Worm (Caenorhabditis elegans) whole organism, L2 larva: ENCODE results near the gene nlp-11.

Experiments
- C34F6.9 ChIP-seq: fragments of 150-350 bp; optimal IDR thresholded peaks from 2 replicates; lab custom pipeline; 2014; ENCODE audit warnings: missing biosample characterization, missing genetic modification characterization
- F13H6.1 ChIP-seq: sonication (generic microtip); optimal IDR thresholded peaks from 2 replicates; lab custom pipeline; 2016; ENCODE audit warnings: missing genetic modification characterization, missing compliant biosample characterization
- R02D3.7 ChIP-seq: fragments of 150-350 bp; optimal IDR thresholded peaks from 2 replicates; lab custom pipeline; 2014; ENCODE audit warnings: missing biosample characterization, missing genetic modification characterization
- aly-2 ChIP-seq: fragments of 150-350 bp; optimal IDR thresholded peaks from 2 replicates; lab custom pipeline; 2014; ENCODE audit warnings: missing biosample characterization, missing genetic modification characterization
- ama-1 ChIP-seq: fragments of 150-350 bp; optimal IDR thresholded peaks from 2 replicates; lab custom pipeline; 2018; ENCODE audit warnings: inconsistent platforms
- blmp-1 ChIP-seq: sonication (generic microtip); optimal IDR thresholded peaks from 2 replicates; lab custom pipeline; 2017; ENCODE audit warnings: missing genetic modification characterization, mild to moderate bottlenecking, missing compliant biosample characterization, antibody characterized with exemption, moderate library complexity; ENCODE audit not compliant: insufficient read depth
- ceh-16 ChIP-seq: fragments of 150-350 bp; optimal IDR thresholded peaks from 2 replicates; lab custom pipeline; 2014; ENCODE audit warnings: missing biosample characterization, missing genetic modification characterization
- ceh-82 ChIP-seq: fragments of 150-350 bp; optimal IDR thresholded peaks from 2 replicates; lab custom pipeline; 2014; ENCODE audit warnings: missing biosample characterization, missing genetic modification characterization
- crh-2 ChIP-seq: sonication (generic microtip); optimal IDR thresholded peaks from 2 replicates; lab custom pipeline; 2017; ENCODE audit warnings: missing biosample characterization, missing genetic modification characterization
- dmd-4 ChIP-seq: sonication (generic microtip); optimal IDR thresholded peaks from 2 replicates; lab custom pipeline; 2017; ENCODE audit warnings: missing biosample characterization, missing genetic modification characterization
- egl-27 ChIP-seq: sonication (generic microtip); optimal IDR thresholded peaks from 3 replicates; lab custom pipeline; 2017; ENCODE audit warnings: missing biosample characterization, missing genetic modification reagents, missing genetic modification characterization
- elt-3 ChIP-seq: sonication (generic microtip); optimal IDR thresholded peaks from 2 replicates; lab custom pipeline; 2017; ENCODE audit warnings: missing biosample characterization, missing genetic modification characterization
- fos-1 ChIP-seq: fragments of 150-350 bp; optimal IDR thresholded peaks from 2 replicates; lab custom pipeline; 2014; ENCODE audit warnings: missing biosample characterization, missing genetic modification characterization
- gmeb-1 ChIP-seq: fragments of 150-350 bp; optimal IDR thresholded peaks from 2 replicates; lab custom pipeline; 2014; ENCODE audit warnings: missing biosample characterization, missing genetic modification characterization
- lin-11 ChIP-seq: fragments of 150-350 bp; sonication (generic microtip); optimal IDR thresholded peaks from 2 replicates; lab custom pipeline; 2014; ENCODE audit warnings: missing biosample characterization, missing genetic modification characterization, inconsistent platforms, mixed read lengths
- lin-13 ChIP-seq: fragments of 150-350 bp; optimal IDR thresholded peaks from 2 replicates; lab custom pipeline; 2014; ENCODE audit warnings: missing biosample characterization, missing genetic modification reagents, missing genetic modification characterization
- lin-39 ChIP-seq: fragments of 150-350 bp; optimal IDR thresholded peaks from 2 replicates; lab custom pipeline; 2014; ENCODE audit warnings: missing biosample characterization, missing genetic modification reagents, missing genetic modification characterization
- lsy-2 ChIP-seq, 2 experiments: fragments of 150-350 bp in 1 of 2; sonication (generic microtip) in 1 of 2; optimal IDR thresholded peaks; 2 replicates each; lab custom pipeline; 2014 to 2017; ENCODE audit warnings: missing biosample characterization in 2 of 2, missing genetic modification characterization in 2 of 2
- mab-5 ChIP-seq: fragments of 150-350 bp; optimal IDR thresholded peaks from 2 replicates; lab custom pipeline; 2014; ENCODE audit warnings: missing biosample characterization, missing genetic modification characterization
- mbf-1 ChIP-seq: sonication (generic microtip); optimal IDR thresholded peaks from 2 replicates; lab custom pipeline; 2017; ENCODE audit warnings: missing biosample characterization, missing genetic modification characterization
- mdl-1 ChIP-seq, 2 experiments: fragments of 150-350 bp in 1 of 2; sonication (generic microtip) in 1 of 2; optimal IDR thresholded peaks; 2 replicates each; lab custom pipeline; 2017; ENCODE audit warnings: missing biosample characterization in 2 of 2, missing genetic modification characterization in 2 of 2
- nhr-10 ChIP-seq: sonication (generic microtip); optimal IDR thresholded peaks from 2 replicates; lab custom pipeline; 2017; ENCODE audit warnings: missing biosample characterization, missing genetic modification characterization
- nhr-11 ChIP-seq: fragments of 150-350 bp; optimal IDR thresholded peaks from 2 replicates; lab custom pipeline; 2014; ENCODE audit warnings: missing biosample characterization, missing genetic modification characterization
- nhr-12 ChIP-seq: fragments of 150-350 bp; optimal IDR thresholded peaks from 2 replicates; lab custom pipeline; 2014; ENCODE audit warnings: missing biosample characterization, missing genetic modification characterization
- nhr-129 ChIP-seq: fragments of 150-350 bp; optimal IDR thresholded peaks from 2 replicates; lab custom pipeline; 2014; ENCODE audit warnings: missing biosample characterization, missing genetic modification characterization
- nhr-21 ChIP-seq: fragments of 150-350 bp; optimal IDR thresholded peaks from 2 replicates; lab custom pipeline; 2014; ENCODE audit warnings: missing biosample characterization, missing genetic modification characterization
- nhr-237 ChIP-seq: fragments of 150-350 bp; optimal IDR thresholded peaks from 2 replicates; lab custom pipeline; 2014; ENCODE audit warnings: missing biosample characterization, missing genetic modification characterization
- nhr-6 ChIP-seq: fragments of 150-350 bp; optimal IDR thresholded peaks from 2 replicates; lab custom pipeline; 2014; ENCODE audit warnings: missing biosample characterization, missing genetic modification characterization
- peb-1 ChIP-seq: fragments of 150-350 bp; optimal IDR thresholded peaks from 2 replicates; lab custom pipeline; 2014; ENCODE audit warnings: missing biosample characterization, missing genetic modification characterization
- sem-4 ChIP-seq: fragments of 150-350 bp; optimal IDR thresholded peaks from 2 replicates; lab custom pipeline; 2014; ENCODE audit warnings: missing biosample characterization, missing genetic modification reagents, missing genetic modification characterization
- skn-1 ChIP-seq: sonication (generic microtip); optimal IDR thresholded peaks from 2 replicates; lab custom pipeline; 2017; ENCODE audit warnings: missing biosample characterization, missing genetic modification characterization
- sma-9 ChIP-seq, 2 experiments: fragments of 150-350 bp in 1 of 2; sonication (generic microtip) in 1 of 2; optimal IDR thresholded peaks; 2 replicates each; lab custom pipeline; 2014 to 2016; ENCODE audit warnings: missing genetic modification characterization in 2 of 2, mild to moderate bottlenecking in 1 of 2, missing biosample characterization in 1 of 2, missing compliant biosample characterization in 1 of 2, missing genetic modification reagents in 1 of 2, moderate library complexity in 1 of 2
- snpc-4 ChIP-seq: fragments of 150-350 bp; optimal IDR thresholded peaks from 2 replicates; lab custom pipeline; 2014; ENCODE audit warnings: missing biosample characterization, missing genetic modification characterization
- unc-39 ChIP-seq: fragments of 150-350 bp; optimal IDR thresholded peaks from 2 replicates; lab custom pipeline; 2014; ENCODE audit warnings: missing biosample characterization, missing genetic modification characterization
- unc-55 ChIP-seq: fragments of 150-350 bp; sonication (generic microtip); optimal IDR thresholded peaks from 3 replicates; lab custom pipeline; 2014; ENCODE audit warnings: missing biosample characterization, missing genetic modification reagents, missing genetic modification characterization
- unc-62 ChIP-seq: fragments of 150-350 bp; optimal IDR thresholded peaks from 2 replicates; lab custom pipeline; 2014; ENCODE audit warnings: missing biosample characterization, missing genetic modification reagents, missing genetic modification characterization
- zag-1 ChIP-seq: fragments of 150-350 bp; optimal IDR thresholded peaks from 2 replicates; lab custom pipeline; 2014; ENCODE audit warnings: missing biosample characterization, missing genetic modification characterization
- ztf-1 ChIP-seq: fragments of 200-800 bp; sonication (Bioruptor generic); conservative IDR thresholded peaks from 2 replicates; pipeline ENCODE4 v1.3.6; 2022; ENCODE audit warnings: missing genetic modification characterization, missing compliant biosample characterization
- ztf-11 ChIP-seq: sonication (generic microtip); optimal IDR thresholded peaks from 2 replicates; lab custom pipeline; 2017; ENCODE audit warnings: missing biosample characterization, missing genetic modification characterization

The nlp-11 gene

DNA sequence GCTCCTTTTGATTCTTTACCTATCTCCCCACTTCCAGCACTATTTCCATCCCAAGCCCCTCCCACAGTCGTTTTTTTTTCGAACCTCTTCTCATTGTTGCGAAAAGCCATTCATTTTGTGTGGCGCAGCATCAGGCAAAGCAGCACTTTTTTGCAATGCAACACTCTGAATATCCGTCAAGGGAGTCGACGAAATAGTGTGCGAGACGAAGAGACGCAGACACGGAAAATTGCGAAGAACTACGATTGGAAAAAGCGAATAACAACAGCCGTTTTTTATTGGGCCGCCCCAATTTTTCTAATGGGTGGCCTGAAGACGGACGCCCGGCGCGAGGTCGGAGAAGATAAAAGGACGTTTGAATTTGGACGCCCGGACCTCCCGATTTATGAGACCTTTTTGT lies 38.1 kb upstream of the nlp-11 start:
- TF ChIP-seq ztf-1 (GFP tag; lab: Robert Waterston, UW), result no peak
- no peak for TF ChIP-seq gmeb-1 (tag; lab: Kevin White, UChicago)
- no peak for TF ChIP-seq aly-2 (tag; lab: Kevin White, UChicago)
- no peak for TF ChIP-seq ceh-16 (tag; lab: Kevin White, UChicago)
- TF ChIP-seq nhr-10, result no peak
- no peak for TF ChIP-seq nhr-21 (tag; lab: Kevin White, UChicago)
- TF ChIP-seq sem-4, result no peak
- TF ChIP-seq R02D3.7 (tag; lab: Kevin White, UChicago), result no peak
- TF ChIP-seq ceh-82 (tag; lab: Kevin White, UChicago), result no peak
- no peak for TF ChIP-seq unc-55 (GFP tag; lab: Kevin White, UChicago)
- no peak for TF ChIP-seq elt-3 (tag; lab: Kevin White, UChicago)
- TF ChIP-seq mab-5 (tag; lab: Kevin White, UChicago), result no peak
- TF ChIP-seq mdl-1 (tag; optimal IDR thresholded peaks at IDR 0.05; lab: Kevin White, UChicago), result no peak
- no peak for TF ChIP-seq nhr-237
- TF ChIP-seq unc-62 (GFP tag; lab: Kevin White, UChicago), result no peak
- TF ChIP-seq zag-1 (tag; lab: Kevin White, UChicago), result no peak
- no peak for TF ChIP-seq nhr-11 (tag; lab: Kevin White, UChicago)
- no peak for TF ChIP-seq F13H6.1 (tag; lab: Kevin White, UChicago)

DNA sequence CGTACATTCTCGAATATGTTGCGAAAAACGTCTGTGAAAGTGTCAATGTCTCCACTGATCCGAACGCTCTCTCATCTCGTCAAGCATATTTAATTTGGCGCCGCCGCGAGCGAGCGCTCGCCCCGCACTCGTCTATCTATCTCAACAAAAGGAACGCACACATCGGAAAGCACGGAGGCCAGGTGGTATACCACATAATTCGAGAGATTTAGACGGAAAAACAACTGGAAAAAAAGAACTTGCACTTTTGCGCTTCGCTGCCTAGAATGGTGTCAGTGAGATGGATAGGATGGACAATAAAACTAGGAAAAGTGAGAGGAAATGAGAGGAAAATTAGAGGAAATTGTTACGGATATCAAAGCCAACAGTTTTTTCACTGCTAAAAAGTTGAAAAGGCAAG lies 37.5 kb upstream of the nlp-11 start:
- TF ChIP-seq crh-2 (tag; lab: Kevin White, UChicago), result no peak
- peak; percentile 34 for TF ChIP-seq nhr-21 (tag; lab: Kevin White, UChicago)
- peak; percentile 31 for TF ChIP-seq blmp-1 (tag; lab: Kevin White, UChicago)
- TF ChIP-seq aly-2 (tag; lab: Kevin White, UChicago), result no peak
- peak; percentile 44 for TF ChIP-seq F13H6.1 (tag; lab: Kevin White, UChicago)
- TF ChIP-seq R02D3.7 (tag; lab: Kevin White, UChicago), result no peak
- no peak for TF ChIP-seq elt-3 (tag; lab: Kevin White, UChicago)
- no peak for TF ChIP-seq peb-1 (tag; lab: Kevin White, UChicago)
- no peak for TF ChIP-seq skn-1
- TF ChIP-seq egl-27 (tag; lab: Kevin White, UChicago), result peak; percentile 65
- TF ChIP-seq fos-1 (tag; lab: Kevin White, UChicago), result peak; percentile 2
- TF ChIP-seq mdl-1 (tag; optimal IDR thresholded peaks at IDR 0.05; lab: Kevin White, UChicago), result no peak
- no peak for TF ChIP-seq ceh-82 (tag; lab: Kevin White, UChicago)
- no peak for TF ChIP-seq nhr-6 (tag; lab: Kevin White, UChicago)
- no peak for TF ChIP-seq ztf-11 (tag; lab: Kevin White, UChicago)
- no peak for TF ChIP-seq nhr-129

DNA sequence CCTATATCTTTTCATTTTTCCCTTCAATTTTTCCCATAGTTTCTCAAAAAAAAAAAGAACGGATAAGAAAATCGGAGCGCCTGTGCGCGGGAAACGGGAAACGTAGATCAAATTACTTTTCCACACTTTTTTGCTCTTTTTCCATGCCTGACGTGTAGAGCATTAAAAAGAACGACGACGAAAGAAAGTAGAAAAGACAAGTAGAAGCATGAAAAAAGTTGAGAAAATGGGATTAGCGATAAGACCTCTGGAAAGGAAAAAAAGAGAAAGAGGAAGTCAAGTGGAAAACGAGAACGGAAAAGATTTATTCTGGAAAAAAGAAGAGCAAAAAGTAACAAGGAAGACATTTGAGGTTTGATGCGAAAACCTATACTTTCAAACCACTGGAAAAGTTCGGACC lies 36.8 kb upstream of the nlp-11 start:
- TF ChIP-seq elt-3 (tag; lab: Kevin White, UChicago) (no peak), unc-55 (GFP tag; lab: Kevin White, UChicago) (peak; percentile 32), lsy-2 (tag; optimal IDR thresholded peaks at IDR 0.05; lab: Kevin White, UChicago) (peak in 1 of 2 experiments; percentile 2), C34F6.9 (no peak)

DNA sequence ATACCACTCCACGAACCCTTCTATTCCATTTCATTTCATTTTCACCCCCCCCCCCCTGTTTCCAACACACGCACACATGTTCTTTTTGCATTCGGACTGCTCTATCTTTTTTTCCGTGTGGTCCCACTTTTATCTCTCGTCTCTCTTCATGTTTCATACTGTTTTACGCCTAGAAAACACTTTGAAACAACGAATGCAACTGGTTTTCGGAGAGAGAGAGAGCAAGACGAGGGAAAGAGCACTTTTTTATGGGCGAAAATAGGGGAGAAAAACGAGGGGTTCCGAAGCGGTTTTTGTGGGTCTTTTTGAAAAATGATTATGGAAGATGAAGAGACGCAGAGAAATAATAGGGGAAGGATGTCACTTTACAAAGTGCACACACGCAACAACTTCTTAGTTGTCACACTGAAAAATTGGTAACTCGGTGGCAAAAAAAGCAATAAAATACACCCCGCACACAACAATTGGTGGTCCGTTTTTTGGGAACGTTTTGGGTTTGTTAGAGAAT lies 35.5 kb upstream of the nlp-11 start:
- TF ChIP-seq F13H6.1 (tag; lab: Kevin White, UChicago) (peak; percentile 10), C34F6.9 (peak; percentile 42), unc-55 (GFP tag; lab: Kevin White, UChicago) (peak; percentile 58), R02D3.7 (tag; lab: Kevin White, UChicago) (no peak), lin-39 (tag; lab: Kevin White, UChicago) (no peak), lsy-2 (tag; optimal IDR thresholded peaks at IDR 0.05; lab: Kevin White, UChicago) (peak in 1 of 2 experiments; percentile 37)

DNA sequence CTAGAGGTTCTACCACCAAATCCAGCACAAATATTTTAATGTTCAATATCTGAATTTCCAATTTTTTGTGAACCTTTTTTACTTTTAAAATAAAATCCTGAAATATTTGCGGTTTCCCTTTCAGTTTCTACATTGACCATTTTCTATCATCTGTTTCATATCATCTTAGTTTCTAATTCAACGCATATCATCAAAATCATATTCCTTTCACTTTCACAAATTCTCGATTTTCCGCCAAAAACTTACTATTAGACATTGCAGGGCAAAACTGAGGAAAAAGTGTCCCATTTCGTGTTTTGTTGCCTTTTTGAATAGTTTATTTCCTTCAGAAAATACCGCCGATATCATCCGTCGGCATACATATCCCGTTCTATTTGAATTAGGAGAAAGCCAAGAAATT lies 33.3 kb upstream of the nlp-11 start:
- TF ChIP-seq mab-5 (tag; lab: Kevin White, UChicago) (no peak), unc-39 (tag; lab: Kevin White, UChicago) (no peak)

DNA sequence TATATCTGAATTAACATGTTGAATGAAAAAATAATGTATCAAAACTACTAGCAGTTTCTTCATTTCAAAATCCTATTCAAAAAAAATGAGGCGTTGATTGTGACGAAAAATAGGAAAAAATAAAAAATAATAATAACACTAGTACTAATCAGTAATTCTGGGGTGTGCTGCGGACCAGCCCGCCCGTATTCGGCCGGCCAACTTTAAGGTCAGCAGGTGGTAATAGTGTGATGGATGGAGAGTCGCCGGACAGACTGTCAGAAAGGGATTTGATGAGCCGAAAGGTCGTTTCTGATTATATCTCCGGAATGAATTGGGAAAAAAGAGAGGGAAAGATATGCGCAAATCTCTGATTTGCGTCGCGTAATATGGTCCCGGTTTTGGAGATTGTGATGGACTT lies 32.7 kb upstream of the nlp-11 start, which contains the start of gene cutl-2:
Gene cutl-2 (minus strand): TSS at position 210 of the 400 bp plus-strand sequence.
- TF ChIP-seq sem-4 (no peak), lsy-2 (tag; optimal IDR thresholded peaks at IDR 0.05; lab: Kevin White, UChicago) (no peak), mdl-1 (tag; optimal IDR thresholded peaks at IDR 0.05; lab: Kevin White, UChicago) (no peak), sma-9 (GFP tag; optimal IDR thresholded peaks at IDR 0.05; lab: Kevin White, UChicago) (no peak), sma-9 (tag; optimal IDR thresholded peaks at IDR 0.05; lab: Kevin White, UChicago) (no peak), dmd-4 (tag; lab: Kevin White, UChicago) (no peak), snpc-4 (no peak), elt-3 (tag; lab: Kevin White, UChicago) (no peak), lin-11 (tag; lab: Kevin White, UChicago) (no peak), C34F6.9 (no peak), nhr-129 (no peak), mbf-1 (tag; lab: Kevin White, UChicago) (no peak), nhr-21 (tag; lab: Kevin White, UChicago) (no peak), gmeb-1 (tag; lab: Kevin White, UChicago) (no peak), ama-1 (lab: Kevin White, UChicago) (no peak), nhr-12 (no peak), lin-13 (GFP tag; lab: Kevin White, UChicago) (no peak)
